Worm (Caenorhabditis elegans) whole organism, mixed stage, embryonic: Measurements from ENCODE around the gene patr-1.

Source experiments
- M03D4.4 ChIP-seq: sonication (generic microtip); optimal IDR thresholded peaks from 2 replicates; lab custom pipeline; 2017; ENCODE audit warnings: mild to moderate bottlenecking, missing genetic modification characterization, missing compliant biosample characterization
- bed-3 ChIP-seq: fragments of 200-800 bp; sonication (Bioruptor generic); optimal IDR thresholded peaks from 3 replicates; lab custom pipeline; 2018; ENCODE audit warnings: mild to moderate bottlenecking, missing genetic modification characterization, moderate library complexity, missing compliant biosample characterization
- ceh-83 ChIP-seq: fragments of 200-800 bp; sonication (Bioruptor generic); optimal IDR thresholded peaks from 2 replicates; lab custom pipeline; 2018; ENCODE audit warnings: mild to moderate bottlenecking, missing genetic modification characterization, missing compliant biosample characterization
- ces-1 ChIP-seq: fragments of 150-350 bp; optimal IDR thresholded peaks from 2 replicates; lab custom pipeline; 2014; ENCODE audit warnings: missing biosample characterization, missing genetic modification reagents, missing genetic modification characterization
- cnd-1 ChIP-seq: fragments of 200-800 bp; sonication (Bioruptor generic); optimal IDR thresholded peaks from 2 replicates; lab custom pipeline; 2018; ENCODE audit warnings: mild to moderate bottlenecking, missing genetic modification characterization, missing compliant biosample characterization
- drap-1 ChIP-seq: fragments of 200-800 bp; sonication (Bioruptor generic); optimal IDR thresholded peaks from 3 replicates; lab custom pipeline; 2018; ENCODE audit warnings: mild to moderate bottlenecking, missing genetic modification characterization, missing compliant biosample characterization
- elt-3 ChIP-seq: fragments of 150-350 bp; optimal IDR thresholded peaks from 2 replicates; lab custom pipeline; 2014; ENCODE audit warnings: missing biosample characterization, missing genetic modification characterization
- flh-1 ChIP-seq: fragments of 200-800 bp; sonication (Bioruptor generic); optimal IDR thresholded peaks from 2 replicates; lab custom pipeline; 2018; ENCODE audit warnings: mild to moderate bottlenecking, missing genetic modification characterization, moderate library complexity, missing compliant biosample characterization
- ham-2 ChIP-seq: fragments of 200-800 bp; sonication (Bioruptor generic); optimal IDR thresholded peaks from 2 replicates; lab custom pipeline; 2018; ENCODE audit warnings: mild to moderate bottlenecking, missing genetic modification characterization, missing compliant biosample characterization
- hlh-1 ChIP-seq: fragments of 150-350 bp; optimal IDR thresholded peaks from 2 replicates; lab custom pipeline; 2014; ENCODE audit warnings: missing biosample characterization, missing genetic modification reagents, missing genetic modification characterization
- lin-13 ChIP-seq: fragments of 150-350 bp; optimal IDR thresholded peaks from 2 replicates; lab custom pipeline; 2014; ENCODE audit warnings: missing biosample characterization, missing genetic modification characterization
- lin-32 ChIP-seq: fragments of 200-800 bp; sonication (Bioruptor generic); optimal IDR thresholded peaks from 2 replicates; lab custom pipeline; 2018; ENCODE audit warnings: mild to moderate bottlenecking, missing genetic modification characterization, missing compliant biosample characterization
- lsy-2 ChIP-seq: fragments of 150-350 bp; optimal IDR thresholded peaks from 2 replicates; lab custom pipeline; 2014; ENCODE audit warnings: missing biosample characterization, missing genetic modification characterization
- mab-5 ChIP-seq: fragments of 150-350 bp; optimal IDR thresholded peaks from 2 replicates; lab custom pipeline; 2014; ENCODE audit warnings: missing biosample characterization, missing genetic modification characterization
- mep-1 ChIP-seq: fragments of 150-350 bp; optimal IDR thresholded peaks from 2 replicates; lab custom pipeline; 2017; ENCODE audit warnings: missing biosample characterization, missing genetic modification reagents, missing genetic modification characterization, inconsistent platforms
- mls-2 ChIP-seq: sonication (generic microtip); optimal IDR thresholded peaks from 2 replicates; lab custom pipeline; 2016; ENCODE audit warnings: mild to moderate bottlenecking, missing genetic modification characterization, moderate library complexity, missing compliant biosample characterization
- nhr-2 ChIP-seq: fragments of 150-350 bp; optimal IDR thresholded peaks from 2 replicates; lab custom pipeline; 2014; ENCODE audit warnings: missing biosample characterization, missing genetic modification characterization
- nhr-237 ChIP-seq: fragments of 150-350 bp; optimal IDR thresholded peaks from 2 replicates; lab custom pipeline; 2014; ENCODE audit warnings: missing biosample characterization, missing genetic modification characterization
- nhr-28 ChIP-seq: fragments of 150-350 bp; optimal IDR thresholded peaks from 2 replicates; lab custom pipeline; 2014; ENCODE audit warnings: missing biosample characterization, missing genetic modification characterization
- nhr-76 ChIP-seq: sonication (generic microtip); optimal IDR thresholded peaks from 2 replicates; lab custom pipeline; 2017; ENCODE audit warnings: missing biosample characterization, missing genetic modification characterization
- pha-4 ChIP-seq: fragments of 150-350 bp; optimal IDR thresholded peaks from 2 replicates; lab custom pipeline; 2018; ENCODE audit warnings: missing biosample characterization, missing genetic modification reagents, missing genetic modification characterization
- sem-2 ChIP-seq: fragments of 200-800 bp; sonication (Bioruptor generic); optimal IDR thresholded peaks from 2 replicates; lab custom pipeline; 2018; ENCODE audit warnings: mild to moderate bottlenecking, missing genetic modification characterization, missing compliant biosample characterization
- snpc-4 ChIP-seq: fragments of 150-350 bp; optimal IDR thresholded peaks from 2 replicates; lab custom pipeline; 2014; ENCODE audit warnings: missing biosample characterization, missing genetic modification characterization
- sptf-1 ChIP-seq: sonication (generic microtip); optimal IDR thresholded peaks from 2 replicates; lab custom pipeline; 2017; ENCODE audit warnings: mild to moderate bottlenecking, missing genetic modification characterization, moderate library complexity, missing compliant biosample characterization
- tbx-8 ChIP-seq: fragments of 200-800 bp; sonication (Bioruptor generic); optimal IDR thresholded peaks from 2 replicates; lab custom pipeline; 2018; ENCODE audit warnings: mild to moderate bottlenecking, missing genetic modification characterization, moderate library complexity, missing compliant biosample characterization
- unc-120 ChIP-seq: sonication (generic microtip); optimal IDR thresholded peaks from 2 replicates; lab custom pipeline; 2017; ENCODE audit warnings: missing genetic modification characterization, missing compliant biosample characterization; ENCODE audit not compliant: poor library complexity, severe bottlenecking
- unc-39 ChIP-seq: fragments of 150-350 bp; optimal IDR thresholded peaks from 2 replicates; lab custom pipeline; 2014; ENCODE audit warnings: missing biosample characterization, missing genetic modification characterization
- unc-62 ChIP-seq: fragments of 150-350 bp; optimal IDR thresholded peaks from 2 replicates; lab custom pipeline; 2014; ENCODE audit warnings: missing biosample characterization, missing genetic modification reagents, missing genetic modification characterization
- zip-8 ChIP-seq: fragments of 150-350 bp; optimal IDR thresholded peaks from 2 replicates; lab custom pipeline; 2014; ENCODE audit warnings: missing biosample characterization, missing genetic modification characterization
- ztf-11 ChIP-seq: fragments of 150-350 bp; optimal IDR thresholded peaks from 2 replicates; lab custom pipeline; 2014; ENCODE audit warnings: missing biosample characterization, missing genetic modification characterization

Gene patr-1

DNA sequence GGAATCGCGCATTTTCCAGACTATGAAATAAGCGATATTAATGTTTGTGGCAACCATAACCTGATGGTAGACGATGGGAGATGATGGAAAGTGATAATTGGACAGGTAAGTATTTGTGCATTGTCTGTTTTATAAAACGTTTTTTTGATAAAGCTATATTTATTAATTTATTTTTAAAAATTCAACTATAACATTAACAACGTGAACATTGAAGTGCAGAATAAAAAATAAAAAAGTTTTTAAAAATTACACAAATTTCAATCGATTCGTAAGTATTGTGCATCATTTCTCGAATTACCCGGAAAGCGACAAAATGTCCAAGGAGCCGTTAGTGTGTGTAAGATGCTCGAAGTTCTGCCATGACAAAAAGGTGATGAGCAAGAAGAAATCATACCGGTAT, 28.5 kb upstream of the patr-1 start, which contains the start of gene jmjd-1.1:
jmjd-1.1 (plus strand) TSS at position 301 of the 400 bp plus-strand sequence.
- no peak for TF ChIP-seq ces-1 (GFP tag; lab: Kevin White, UChicago)
- no peak for TF ChIP-seq lsy-2 (tag; lab: Kevin White, UChicago)
- no peak for TF ChIP-seq nhr-237 (tag; lab: Kevin White, UChicago)
- no peak for TF ChIP-seq unc-62 (GFP tag; lab: Kevin White, UChicago)
- TF ChIP-seq pha-4 (tag; lab: Kevin White, UChicago), result no peak
- TF ChIP-seq mep-1, result no peak
- TF ChIP-seq sptf-1 (tag; lab: Kevin White, UChicago), result no peak
- no peak for TF ChIP-seq ham-2 (GFP tag; lab: Kevin White, UChicago)
- TF ChIP-seq M03D4.4, result no peak
- TF ChIP-seq nhr-2 (tag; lab: Kevin White, UChicago), result no peak
- no peak for TF ChIP-seq lin-32 (GFP tag; lab: Kevin White, UChicago)
- TF ChIP-seq sem-2 (GFP tag; lab: Kevin White, UChicago), result no peak
- TF ChIP-seq flh-1 (GFP tag; lab: Kevin White, UChicago), result no peak
- no peak for TF ChIP-seq mab-5 (tag; lab: Kevin White, UChicago)
- TF ChIP-seq unc-39, result no peak
- no peak for TF ChIP-seq unc-120 (tag; lab: Kevin White, UChicago)
- TF ChIP-seq hlh-1 (tag; lab: Kevin White, UChicago), result no peak

DNA sequence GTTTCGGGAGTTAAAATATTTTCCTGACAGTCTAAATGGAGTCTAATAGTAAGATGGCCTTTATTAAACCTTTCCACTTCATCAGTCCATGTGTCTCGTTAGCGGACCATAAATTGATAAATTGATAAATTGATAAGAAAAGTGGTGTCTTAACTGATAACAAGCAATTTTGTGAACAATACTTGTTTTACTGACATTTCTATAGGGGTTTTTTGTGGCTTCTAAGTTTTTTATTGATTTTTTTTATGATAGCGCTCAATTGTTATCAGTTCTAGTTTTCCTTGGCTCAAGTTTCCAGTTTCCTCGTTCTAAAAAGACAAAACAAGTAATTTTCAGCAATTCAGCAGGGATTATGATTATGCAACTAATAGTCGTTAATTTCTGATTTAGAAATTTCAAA, 24.7 kb upstream of the patr-1 start, which contains the start of gene F43G6.17:
F43G6.17 (plus strand) TSS at position 301 of the 400 bp plus-strand sequence.
- TF ChIP-seq bed-3 (GFP tag; lab: Kevin White, UChicago) (no peak), tbx-8 (GFP tag; lab: Kevin White, UChicago) (no peak), unc-120 (tag; lab: Kevin White, UChicago) (no peak), elt-3 (tag; lab: Kevin White, UChicago) (no peak), unc-62 (GFP tag; lab: Kevin White, UChicago) (no peak), sptf-1 (tag; lab: Kevin White, UChicago) (no peak)

DNA sequence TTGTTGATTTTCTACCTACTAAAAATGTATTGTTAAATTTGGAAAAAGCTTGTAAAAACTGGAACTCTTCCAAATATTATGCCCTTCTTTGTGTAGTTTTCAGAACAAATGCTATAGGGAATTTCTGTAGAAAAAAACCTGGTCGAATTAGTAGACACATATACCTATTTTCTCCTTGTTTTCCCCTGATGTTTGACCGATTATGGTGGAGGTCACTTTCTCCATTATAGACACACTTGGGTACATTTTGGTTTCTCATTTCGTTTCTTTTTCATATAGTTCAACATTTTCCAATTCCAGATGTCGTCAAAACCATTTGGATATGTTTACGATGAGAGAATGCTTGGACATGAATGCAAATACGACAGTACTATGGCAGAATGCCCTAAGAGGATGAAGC, 21.0 kb upstream of the patr-1 start, which contains the start of gene hda-5:
hda-5 (plus strand) TSS at position 301 of the 400 bp plus-strand sequence.
- TF ChIP-seq unc-120 (tag; lab: Kevin White, UChicago) (no peak), zip-8 (tag; lab: Kevin White, UChicago) (no peak), ces-1 (GFP tag; lab: Kevin White, UChicago) (no peak), ham-2 (GFP tag; lab: Kevin White, UChicago) (no peak), M03D4.4 (no peak), nhr-76 (tag; lab: Kevin White, UChicago) (no peak), elt-3 (tag; lab: Kevin White, UChicago) (no peak), drap-1 (GFP tag; lab: Kevin White, UChicago) (no peak), nhr-28 (tag; lab: Kevin White, UChicago) (no peak), mab-5 (tag; lab: Kevin White, UChicago) (no peak)

DNA sequence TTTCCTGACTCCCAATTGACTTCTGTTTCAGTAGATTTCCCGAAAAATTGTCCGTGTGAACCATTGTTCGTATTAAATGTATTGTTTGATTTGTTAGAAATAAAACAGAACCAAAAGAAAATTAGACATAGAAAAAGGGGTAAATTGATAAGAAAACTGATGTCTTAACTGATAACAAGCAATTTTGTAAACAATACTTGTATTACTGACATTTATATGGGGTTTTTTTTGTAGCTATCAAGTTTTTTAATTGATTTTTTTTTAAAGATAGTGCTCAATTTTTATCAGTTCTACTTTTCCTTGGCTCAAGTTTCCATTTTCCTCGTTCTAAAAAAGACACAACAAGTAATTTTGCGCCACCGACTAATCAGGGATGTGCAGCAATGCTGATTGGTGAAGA, 19.5 kb upstream of the patr-1 start:
- no peak for TF ChIP-seq tbx-8 (GFP tag; lab: Kevin White, UChicago)
- TF ChIP-seq ztf-11 (tag; lab: Kevin White, UChicago), result no peak
- TF ChIP-seq nhr-28 (tag; lab: Kevin White, UChicago), result no peak
- no peak for TF ChIP-seq drap-1 (GFP tag; lab: Kevin White, UChicago)
- TF ChIP-seq nhr-2 (tag; lab: Kevin White, UChicago), result no peak
- TF ChIP-seq mab-5 (tag; lab: Kevin White, UChicago), result no peak
- TF ChIP-seq flh-1 (GFP tag; lab: Kevin White, UChicago), result no peak
- TF ChIP-seq unc-62 (GFP tag; lab: Kevin White, UChicago), result no peak
- TF ChIP-seq snpc-4 (tag; lab: Kevin White, UChicago), result no peak
- TF ChIP-seq ceh-83 (GFP tag; lab: Kevin White, UChicago), result no peak
- no peak for TF ChIP-seq mls-2 (tag; lab: Kevin White, UChicago)
- no peak for TF ChIP-seq unc-39
- no peak for TF ChIP-seq lin-13 (tag; lab: Kevin White, UChicago)
- TF ChIP-seq elt-3 (tag; lab: Kevin White, UChicago), result no peak
- TF ChIP-seq sptf-1 (tag; lab: Kevin White, UChicago), result no peak
- TF ChIP-seq nhr-76 (tag; lab: Kevin White, UChicago), result no peak
- TF ChIP-seq cnd-1, result no peak
- no peak for TF ChIP-seq unc-120 (tag; lab: Kevin White, UChicago)
- no peak for TF ChIP-seq lsy-2 (tag; lab: Kevin White, UChicago)
